Fruit fly (Drosophila melanogaster): ENCODE results near the gene dind.

Gene dind

dm6 chr3R:18705150-18705549, 27.8 kb upstream of the dind start, which contains the start of the genes ChAT and VAChT:
TSS of gene ChAT (plus strand) at chr3R:18705501.
TSS of gene VAChT (plus strand) at chr3R:18705501.
- TF ChIP-seq Pif1B (GFP tag; optimal IDR thresholded peaks at IDR 0.05) (no peak), CG13204 (GFP tag; optimal IDR thresholded peaks at IDR 0.05) (no peak), CG10348 (GFP tag; IDR thresholded peaks at IDR 0.05) (no peak), CG8159 (tag; optimal IDR thresholded peaks at IDR 0.05) (no peak), CG15710 (tag; optimal IDR thresholded peaks at IDR 0.05) (no peak), CG12605 (GFP tag; IDR thresholded peaks at IDR 0.05) (no peak), CG9948 (tag; optimal IDR thresholded peaks at IDR 0.05) (no peak), rn (GFP tag; IDR thresholded peaks at IDR 0.05) (no peak), Snoo (tag; optimal IDR thresholded peaks at IDR 0.05) (no peak), Pif1A (GFP tag; optimal IDR thresholded peaks at IDR 0.05) (no peak), CG4496 (GFP tag; IDR thresholded peaks at IDR 0.05) (no peak), gl (tag; optimal IDR thresholded peaks at IDR 0.05) (no peak), fd96Ca (GFP tag; IDR thresholded peaks at IDR 0.05) (no peak), D1 (tag; optimal IDR thresholded peaks at IDR 0.05) (no peak), EcR (GFP tag; optimal IDR thresholded peaks at IDR 0.05) (no peak), CG32121 (GFP tag; IDR thresholded peaks at IDR 0.05) (no peak), CG34367 (tag; optimal IDR thresholded peaks at IDR 0.05) (no peak), CG14655 (GFP tag; optimal IDR thresholded peaks at IDR 0.05) (no peak)

- TF ChIP-seq CG32121 (GFP tag; IDR thresholded peaks at IDR 0.05) (no peak), CG10348 (GFP tag; IDR thresholded peaks at IDR 0.05) (no peak), Pif1B (GFP tag; optimal IDR thresholded peaks at IDR 0.05) (no peak), CG4496 (GFP tag; IDR thresholded peaks at IDR 0.05) (no peak), CG15710 (tag; optimal IDR thresholded peaks at IDR 0.05) (no peak), Ets98B (GFP tag; IDR thresholded peaks at IDR 0.05) (no peak), EcR (GFP tag; optimal IDR thresholded peaks at IDR 0.05) (no peak), D1 (tag; optimal IDR thresholded peaks at IDR 0.05) (no peak), gl (tag; optimal IDR thresholded peaks at IDR 0.05) (no peak), CG34367 (tag; optimal IDR thresholded peaks at IDR 0.05) (no peak), CG9948 (tag; optimal IDR thresholded peaks at IDR 0.05) (no peak), CG17806 (tag; optimal IDR thresholded peaks at IDR 0.05) (no peak), CG8159 (tag; optimal IDR thresholded peaks at IDR 0.05) (no peak), CG8301 (tag; optimal IDR thresholded peaks at IDR 0.05) (no peak), CG14655 (GFP tag; optimal IDR thresholded peaks at IDR 0.05) (no peak), fd96Ca (GFP tag; IDR thresholded peaks at IDR 0.05) (no peak), CG13204 (GFP tag; optimal IDR thresholded peaks at IDR 0.05) (no peak), Snoo (tag; optimal IDR thresholded peaks at IDR 0.05) (no peak), Pif1A (GFP tag; optimal IDR thresholded peaks at IDR 0.05) (no peak), CG12605 (GFP tag; IDR thresholded peaks at IDR 0.05) (no peak)
Measured at dm6 chr3R:18703514-18703913, 26.2 kb upstream of the dind start.

dm6 chr3R:18698855-18699569, 21.7 kb upstream of the dind start:
- TF ChIP-seq CG12605 (GFP tag; IDR thresholded peaks at IDR 0.05): no peak

- TF ChIP-seq EcR (GFP tag; optimal IDR thresholded peaks at IDR 0.05) (no peak), CG12605 (GFP tag; IDR thresholded peaks at IDR 0.05) (no peak), CG14655 (GFP tag; optimal IDR thresholded peaks at IDR 0.05) (no peak), fd96Ca (GFP tag; IDR thresholded peaks at IDR 0.05) (no peak), CG8159 (tag; optimal IDR thresholded peaks at IDR 0.05) (no peak), CG10348 (GFP tag; IDR thresholded peaks at IDR 0.05) (no peak), Snoo (tag; optimal IDR thresholded peaks at IDR 0.05) (no peak)
Measured at dm6 chr3R:18694952-18695351, 17.6 kb upstream of the dind start, which contains the start of gene CG34282. TSS of gene CG34282 (plus strand) at chr3R:18695252.

dm6 chr3R:18693611-18694010, 16.3 kb upstream of the dind start, which contains the start of gene CG14300:
TSS of gene CG14300 (minus strand) at chr3R:18693711.
- TF ChIP-seq Pif1B (GFP tag; optimal IDR thresholded peaks at IDR 0.05) (no peak), rn (GFP tag; IDR thresholded peaks at IDR 0.05) (no peak), CG13204 (GFP tag; optimal IDR thresholded peaks at IDR 0.05) (no peak), CG10348 (GFP tag; IDR thresholded peaks at IDR 0.05) (no peak), CG12605 (GFP tag; IDR thresholded peaks at IDR 0.05) (no peak)

- TF ChIP-seq D1 (tag; optimal IDR thresholded peaks at IDR 0.05) (no peak), CG32121 (GFP tag; IDR thresholded peaks at IDR 0.05) (no peak), Pif1B (GFP tag; optimal IDR thresholded peaks at IDR 0.05) (no peak), CG8301 (tag; optimal IDR thresholded peaks at IDR 0.05) (no peak), CG12605 (GFP tag; IDR thresholded peaks at IDR 0.05) (no peak), CG17806 (tag; optimal IDR thresholded peaks at IDR 0.05) (no peak), Snoo (tag; optimal IDR thresholded peaks at IDR 0.05) (no peak), CG13204 (GFP tag; optimal IDR thresholded peaks at IDR 0.05) (no peak), CG15710 (tag; optimal IDR thresholded peaks at IDR 0.05) (no peak), CG8159 (tag; optimal IDR thresholded peaks at IDR 0.05) (no peak), Ets98B (GFP tag; IDR thresholded peaks at IDR 0.05) (no peak), CG34367 (tag; optimal IDR thresholded peaks at IDR 0.05) (no peak), CG4496 (GFP tag; IDR thresholded peaks at IDR 0.05) (no peak)
Measured at dm6 chr3R:18692619-18693018, 15.3 kb upstream of the dind start, which contains the start of gene Muc91C. TSS of gene Muc91C (minus strand) at chr3R:18692719.
